Worm (Caenorhabditis elegans): Measurements from ENCODE around the gene F49C12.6.

F49C12.6 gene

ce11 chrIV:9264513-9264912 is 44.4 kb downstream of the F49C12.6 start:
- TF ChIP-seq sptf-1 (tag; optimal IDR thresholded peaks at IDR 0.05) = no peak
- TF ChIP-seq unc-62 (GFP tag; optimal IDR thresholded peaks at IDR 0.05) = no peak
- no peak for TF ChIP-seq blmp-1 (tag; optimal IDR thresholded peaks at IDR 0.05)
- no peak for TF ChIP-seq mls-2 (tag; optimal IDR thresholded peaks at IDR 0.05)
- TF ChIP-seq ceh-39 (tag; optimal IDR thresholded peaks at IDR 0.05) = no peak
- TF ChIP-seq pha-4 (tag; optimal IDR thresholded peaks at IDR 0.05) = no peak
- TF ChIP-seq drap-1 (GFP tag; optimal IDR thresholded peaks at IDR 0.05) = no peak
- TF ChIP-seq lsy-2 (tag; optimal IDR thresholded peaks at IDR 0.05) = no peak
- TF ChIP-seq mep-1 (tag; optimal IDR thresholded peaks at IDR 0.05) = no peak
- no peak for TF ChIP-seq M03D4.4 (tag; optimal IDR thresholded peaks at IDR 0.05)
- no peak for TF ChIP-seq cnd-1 (tag; optimal IDR thresholded peaks at IDR 0.05)
- TF ChIP-seq elt-1 (tag; optimal IDR thresholded peaks at IDR 0.05; ENCODE audit: borderline replicate concordance, insufficient read depth) = no peak
- TF ChIP-seq unc-120 (tag; optimal IDR thresholded peaks at IDR 0.05; ENCODE audit: poor library complexity, severe bottlenecking) = no peak
- TF ChIP-seq snpc-4 (tag; optimal IDR thresholded peaks at IDR 0.05) = no peak
- no peak for TF ChIP-seq nhr-76 (tag; optimal IDR thresholded peaks at IDR 0.05)
- no peak for TF ChIP-seq hlh-1 (tag; optimal IDR thresholded peaks at IDR 0.05)
- no peak for TF ChIP-seq lin-13 (tag; optimal IDR thresholded peaks at IDR 0.05)
- no peak for TF ChIP-seq nhr-2 (tag; optimal IDR thresholded peaks at IDR 0.05)

ce11 chrIV:9263812-9264320 is 45.0 kb downstream of the F49C12.6 start, which contains the start of gene flh-1:
Gene flh-1, minus strand, starts transcription at chrIV:9264270.
- TF ChIP-seq lsy-2 (tag; optimal IDR thresholded peaks at IDR 0.05) = no peak
- TF ChIP-seq cnd-1 (tag; optimal IDR thresholded peaks at IDR 0.05) = peak; percentile 93
- TF ChIP-seq ceh-39 (tag; optimal IDR thresholded peaks at IDR 0.05) = peak; percentile 42
- TF ChIP-seq lin-13 (tag; optimal IDR thresholded peaks at IDR 0.05) = no peak
- TF ChIP-seq M03D4.4 (tag; optimal IDR thresholded peaks at IDR 0.05) = peak; percentile 27
- TF ChIP-seq elt-1 (tag; optimal IDR thresholded peaks at IDR 0.05; ENCODE audit: borderline replicate concordance, insufficient read depth) = no peak
- no peak for TF ChIP-seq snpc-4 (tag; optimal IDR thresholded peaks at IDR 0.05)
- peak; percentile 37 for TF ChIP-seq ztf-11 (tag; optimal IDR thresholded peaks at IDR 0.05)
- TF ChIP-seq lin-32 (GFP tag; optimal IDR thresholded peaks at IDR 0.05) = peak; percentile 91
- peak; percentile 55 for TF ChIP-seq mep-1 (tag; optimal IDR thresholded peaks at IDR 0.05)
- TF ChIP-seq nhr-76 (tag; optimal IDR thresholded peaks at IDR 0.05) = no peak
- TF ChIP-seq nhr-2 (tag; optimal IDR thresholded peaks at IDR 0.05) = peak; percentile 73
- peak; percentile 25 for TF ChIP-seq unc-62 (GFP tag; optimal IDR thresholded peaks at IDR 0.05)
- no peak for TF ChIP-seq unc-120 (tag; optimal IDR thresholded peaks at IDR 0.05; ENCODE audit: poor library complexity, severe bottlenecking)
- TF ChIP-seq ceh-83 (GFP tag; optimal IDR thresholded peaks at IDR 0.05) = peak; percentile 17
- peak; percentile 64 for TF ChIP-seq hlh-1 (tag; optimal IDR thresholded peaks at IDR 0.05)
- peak; percentile 18 for TF ChIP-seq ces-1 (GFP tag; optimal IDR thresholded peaks at IDR 0.05)
- TF ChIP-seq sptf-1 (tag; optimal IDR thresholded peaks at IDR 0.05) = peak; percentile 69
- TF ChIP-seq mls-2 (tag; optimal IDR thresholded peaks at IDR 0.05) = peak; percentile 68
- peak; percentile 35 for TF ChIP-seq pha-4 (tag; optimal IDR thresholded peaks at IDR 0.05)
- TF ChIP-seq drap-1 (GFP tag; optimal IDR thresholded peaks at IDR 0.05) = peak; percentile 56
- TF ChIP-seq bed-3 (GFP tag; optimal IDR thresholded peaks at IDR 0.05) = no peak

- no peak for TF ChIP-seq ces-1 (GFP tag; optimal IDR thresholded peaks at IDR 0.05)
- no peak for TF ChIP-seq flh-1 (GFP tag; optimal IDR thresholded peaks at IDR 0.05)
- TF ChIP-seq elt-3 (tag; optimal IDR thresholded peaks at IDR 0.05) = no peak
- no peak for TF ChIP-seq nhr-2 (tag; optimal IDR thresholded peaks at IDR 0.05)
- TF ChIP-seq ceh-43 (GFP tag; optimal IDR thresholded peaks at IDR 0.05) = no peak
- no peak for TF ChIP-seq snpc-4 (tag; optimal IDR thresholded peaks at IDR 0.05)
- no peak for TF ChIP-seq unc-39 (tag; optimal IDR thresholded peaks at IDR 0.05)
- TF ChIP-seq sem-2 (GFP tag; optimal IDR thresholded peaks at IDR 0.05) = no peak
- TF ChIP-seq ztf-11 (tag; optimal IDR thresholded peaks at IDR 0.05) = no peak
Observed at ce11 chrIV:9262295-9262694, 46.6 kb downstream of the F49C12.6 start.

- TF ChIP-seq lin-32 (GFP tag; optimal IDR thresholded peaks at IDR 0.05) = no peak
- no peak for TF ChIP-seq cnd-1 (tag; optimal IDR thresholded peaks at IDR 0.05)
- no peak for TF ChIP-seq elt-3 (tag; optimal IDR thresholded peaks at IDR 0.05)
- TF ChIP-seq elt-1 (tag; optimal IDR thresholded peaks at IDR 0.05; ENCODE audit: borderline replicate concordance, insufficient read depth) = no peak
- TF ChIP-seq lsy-2 (tag; optimal IDR thresholded peaks at IDR 0.05) = no peak
- no peak for TF ChIP-seq pha-4 (tag; optimal IDR thresholded peaks at IDR 0.05)
Observed at ce11 chrIV:9261687-9262086, 47.2 kb downstream of the F49C12.6 start, which contains the start of gene col-120. Gene col-120, minus strand, starts transcription at chrIV:9261787.

ce11 chrIV:9260826-9261225 is 48.0 kb downstream of the F49C12.6 start:
- no peak for TF ChIP-seq tbx-8 (GFP tag; optimal IDR thresholded peaks at IDR 0.05)
- TF ChIP-seq blmp-1 (tag; optimal IDR thresholded peaks at IDR 0.05) = no peak
- no peak for TF ChIP-seq pha-4 (tag; optimal IDR thresholded peaks at IDR 0.05)

Data from whole organism, mixed stage, embryonic.